Worm (Caenorhabditis elegans): ENCODE results near the gene Y66D12A.13.

Y66D12A.13 gene

ce11 chrIII:11524073-11524472, 24.1 kb upstream of the Y66D12A.13 start (continued):
- no peak for TF ChIP-seq K12H6.12 (tag; optimal IDR thresholded peaks at IDR 0.05)
- 0 out of 2 replicates have a peak, but pooled peaks have one; percentile 41 for TF ChIP-seq Y95B8A.8 (GFP tag; IDR thresholded peaks at IDR 0.05)
- TF ChIP-seq lsl-1 (GFP tag; optimal IDR thresholded peaks at IDR 0.05), result peak; percentile 96
- TF ChIP-seq ztf-6 (GFP tag; IDR thresholded peaks at IDR 0.05), result no peak
- peak; percentile 94 for TF ChIP-seq hmg-1.2 (GFP tag; IDR thresholded peaks at IDR 0.05)
- no peak for TF ChIP-seq T26A5.8 (tag; optimal IDR thresholded peaks at IDR 0.05)
- no peak for TF ChIP-seq atf-7 (tag; optimal IDR thresholded peaks at IDR 0.05)
- TF ChIP-seq dox-1 (GFP tag; IDR thresholded peaks at IDR 0.05), result peak; percentile 42; the same call in 1 of the 2 replicates
- TF ChIP-seq mcd-1 (GFP tag; IDR thresholded peaks at IDR 0.05), result peak; percentile 65
- TF ChIP-seq madf-3 (GFP tag; IDR thresholded peaks at IDR 0.05), result 0 out of 2 replicates have a peak, but pooled peaks have one; percentile 73
- TF ChIP-seq snpc-1.3 (tag; optimal IDR thresholded peaks at IDR 0.05; ENCODE audit: insufficient read depth), result peak; percentile 84
- TF ChIP-seq snpc-3.4 (tag; optimal IDR thresholded peaks at IDR 0.05), result peak; percentile 31
- TF ChIP-seq mxl-1 (tag; optimal IDR thresholded peaks at IDR 0.05), result no peak
- TF ChIP-seq F49E8.2 (tag; optimal IDR thresholded peaks at IDR 0.05; ENCODE audit: insufficient read depth), result peak; percentile 74
- no peak for TF ChIP-seq B0019.2 (GFP tag; conservative IDR thresholded peaks at IDR 0.05)
- TF ChIP-seq somi-1 (GFP tag; optimal IDR thresholded peaks at IDR 0.05), result no peak
- no peak for TF ChIP-seq lir-1 (GFP tag; conservative IDR thresholded peaks at IDR 0.05)

- no peak for TF ChIP-seq F33H1.4 (GFP tag; IDR thresholded peaks at IDR 0.05)
- no peak for TF ChIP-seq ztf-28 (GFP tag; IDR thresholded peaks at IDR 0.05)
Measured at ce11 chrIII:11526396-11526795, 21.8 kb upstream of the Y66D12A.13 start, which contains the start of gene xpb-1. Gene xpb-1, plus strand, starts transcription at chrIII:11526657.

ce11 chrIII:11534624-11535079, 13.5 kb upstream of the Y66D12A.13 start, which contains the start of gene nrps-1:
Gene nrps-1, plus strand, starts transcription at chrIII:11534674.
- peak; percentile 74 for TF ChIP-seq lsl-1 (GFP tag; optimal IDR thresholded peaks at IDR 0.05)
- TF ChIP-seq madf-8 (GFP tag; conservative IDR thresholded peaks at IDR 0.05), result 0 out of 2 replicates have a peak, but pooled peaks have one; percentile 16
- 0 out of 2 replicates have a peak, but pooled peaks have one; percentile 15 for TF ChIP-seq ceh-91 (GFP tag; IDR thresholded peaks at IDR 0.05)
- peak; percentile 53 for TF ChIP-seq xnd-1 (tag; optimal IDR thresholded peaks at IDR 0.05)
- peak; percentile 41; the same call in 1 of the 2 replicates for TF ChIP-seq madf-6 (GFP tag; IDR thresholded peaks at IDR 0.05)
- no peak for TF ChIP-seq dpl-1 (GFP tag; optimal IDR thresholded peaks at IDR 0.05)
- TF ChIP-seq attf-3 (GFP tag; conservative IDR thresholded peaks at IDR 0.05), result no peak
- TF ChIP-seq dox-1 (GFP tag; IDR thresholded peaks at IDR 0.05), result peak; percentile 29; the same call in 1 of the 2 replicates
- TF ChIP-seq F33H1.4 (GFP tag; IDR thresholded peaks at IDR 0.05), result peak; percentile 74
- no peak for TF ChIP-seq ekl-4 (GFP tag; IDR thresholded peaks at IDR 0.05)
- no peak for TF ChIP-seq Y53G8AR.9 (GFP tag; conservative IDR thresholded peaks at IDR 0.05)
- no peak for TF ChIP-seq ztf-26 (tag; optimal IDR thresholded peaks at IDR 0.05)

- TF ChIP-seq lin-26 (GFP tag; IDR thresholded peaks at IDR 0.05) (no peak), attf-5 (GFP tag; optimal IDR thresholded peaks at IDR 0.05) (no peak), ceh-58 (GFP tag; IDR thresholded peaks at IDR 0.05) (no peak), aptf-3 (GFP tag; IDR thresholded peaks at IDR 0.05) (no peak), F55B11.4 (tag; optimal IDR thresholded peaks at IDR 0.05; ENCODE audit: borderline replicate concordance, insufficient read depth) (no peak), B0019.2 (GFP tag; conservative IDR thresholded peaks at IDR 0.05) (no peak)
Measured at ce11 chrIII:11535453-11535852, 12.7 kb upstream of the Y66D12A.13 start.

Data from whole organism, young adult.